Worm (Caenorhabditis elegans): Measurements from ENCODE around the gene srd-74.

ce11 chrIII:11824580-11824979 is 42.7 kb downstream of the srd-74 start:
- TF ChIP-seq hmg-4 (GFP tag; optimal IDR thresholded peaks at IDR 0.05) (no peak), flt-1 (GFP tag; IDR thresholded peaks at IDR 0.05) (no peak), aly-1 (tag; optimal IDR thresholded peaks at IDR 0.05) (no peak), ama-1 (optimal IDR thresholded peaks at IDR 0.05) (no peak), ets-7 (tag; optimal IDR thresholded peaks at IDR 0.05) (no peak), ceh-13 (GFP tag; optimal IDR thresholded peaks at IDR 0.05) (no peak), tbx-37 (GFP tag; conservative IDR thresholded peaks at IDR 0.05) (no peak), ceh-36 (tag; optimal IDR thresholded peaks at IDR 0.05) (no peak), F13C5.2 (tag; optimal IDR thresholded peaks at IDR 0.05) (no peak), B0310.2 (tag; optimal IDR thresholded peaks at IDR 0.05) (no peak), tra-4 (tag; optimal IDR thresholded peaks at IDR 0.05) (no peak), sea-1 (GFP tag; conservative IDR thresholded peaks at IDR 0.05) (no peak), scrt-1 (GFP tag; IDR thresholded peaks at IDR 0.05) (no peak), hnd-1 (tag; optimal IDR thresholded peaks at IDR 0.05) (no peak)
